Worm (Caenorhabditis elegans) whole organism, L4 larva: ENCODE results near the gene W10G6.1.

Experiments used
- F26F4.8 ChIP-seq: fragments of 200-800 bp; sonication (Bioruptor generic); conservative IDR thresholded peaks from 2 replicates; pipeline ENCODE4 v1.3.6; 2022; ENCODE audit warnings: missing genetic modification characterization, missing compliant biosample characterization
- F44E2.7 ChIP-seq: fragments of 200-800 bp; sonication (Bioruptor generic); IDR thresholded peaks from 2 replicates; pipeline ENCODE4 v2.1.2; 2022; ENCODE audit warnings: missing genetic modification characterization, missing compliant biosample characterization
- Y48G9A.11 ChIP-seq: fragments of 200-800 bp; sonication (Bioruptor generic); IDR thresholded peaks from 2 replicates; pipeline ENCODE4 v1.3.6; 2022; ENCODE audit warnings: missing genetic modification reagents, missing genetic modification characterization, missing compliant biosample characterization
- Y75B8A.6 ChIP-seq: fragments of 200-800 bp; sonication (Bioruptor generic); IDR thresholded peaks from 2 replicates; pipeline ENCODE4 v1.3.6; 2022; ENCODE audit warnings: missing genetic modification reagents, missing genetic modification characterization, missing compliant biosample characterization
- ZK337.2 ChIP-seq: fragments of 200-800 bp; sonication (Bioruptor generic); IDR thresholded peaks from 2 replicates; pipeline ENCODE4 v1.3.6; 2022; ENCODE audit warnings: missing genetic modification reagents, missing genetic modification characterization, missing compliant biosample characterization
- aha-1 ChIP-seq: fragments of 150-350 bp; peaks from one replicate; lab custom pipeline; 2014; ENCODE audit warnings: missing biosample characterization, missing genetic modification characterization
- ama-1 ChIP-seq: fragments of 150-350 bp; optimal IDR thresholded peaks from 2 replicates; lab custom pipeline; 2014; ENCODE audit warnings: inconsistent platforms, mixed read lengths
- arid-1 ChIP-seq: fragments of 200-800 bp; sonication (Bioruptor generic); conservative IDR thresholded peaks from 2 replicates; pipeline ENCODE4 v1.3.6; 2022; ENCODE audit warnings: missing genetic modification reagents, missing genetic modification characterization, missing compliant biosample characterization
- ceh-20 ChIP-seq: fragments of 200-800 bp; sonication (Bioruptor generic); IDR thresholded peaks from 2 replicates; pipeline ENCODE4 v1.3.6; 2022; ENCODE audit warnings: missing genetic modification reagents, missing genetic modification characterization, missing compliant biosample characterization
- ceh-28 ChIP-seq: fragments of 150-350 bp; optimal IDR thresholded peaks from 2 replicates; lab custom pipeline; 2014; ENCODE audit warnings: missing biosample characterization, missing genetic modification reagents, missing genetic modification characterization
- ceh-62 ChIP-seq: sonication (generic microtip); optimal IDR thresholded peaks from 2 replicates; lab custom pipeline; 2017; ENCODE audit warnings: missing biosample characterization, missing genetic modification characterization
- ces-1 ChIP-seq: fragments of 150-350 bp; sonication (generic microtip); optimal IDR thresholded peaks from 4 replicates; lab custom pipeline; 2014; ENCODE audit warnings: missing biosample characterization, missing genetic modification reagents, missing genetic modification characterization
- cey-2 ChIP-seq: sonication (generic microtip); optimal IDR thresholded peaks from 3 replicates; lab custom pipeline; 2017; ENCODE audit warnings: missing genetic modification characterization, mild to moderate bottlenecking, missing compliant biosample characterization, antibody characterized with exemption, borderline replicate concordance; ENCODE audit not compliant: insufficient read depth
- ctbp-1 ChIP-seq: fragments of 200-800 bp; sonication (Bioruptor generic); IDR thresholded peaks from 2 replicates; pipeline ENCODE4 v1.3.6; 2022; ENCODE audit warnings: missing genetic modification reagents, missing genetic modification characterization, missing compliant biosample characterization
- daf-19 ChIP-seq: fragments of 200-800 bp; sonication (Bioruptor generic); conservative IDR thresholded peaks from 2 replicates; pipeline ENCODE4 v1.3.6; 2022; ENCODE audit warnings: missing genetic modification characterization, missing compliant biosample characterization
- daf-8 ChIP-seq: fragments of 200-800 bp; sonication (Bioruptor generic); IDR thresholded peaks from 2 replicates; pipeline ENCODE4 v1.3.6; 2022; ENCODE audit warnings: missing genetic modification characterization, missing compliant biosample characterization
- dmd-8 ChIP-seq: fragments of 200-800 bp; sonication (Bioruptor generic); IDR thresholded peaks from 2 replicates; pipeline ENCODE4 v1.3.6; 2022; ENCODE audit warnings: missing genetic modification characterization, missing compliant biosample characterization
- duxl-1 ChIP-seq: sonication (generic microtip); optimal IDR thresholded peaks from 2 replicates; lab custom pipeline; 2016; ENCODE audit warnings: mild to moderate bottlenecking, missing genetic modification characterization, moderate library complexity, missing compliant biosample characterization; ENCODE audit not compliant: poor library complexity
- dve-1 ChIP-seq: sonication (generic microtip); optimal IDR thresholded peaks from 2 replicates; lab custom pipeline; 2017; ENCODE audit warnings: antibody characterized with exemption, mild to moderate bottlenecking, missing genetic modification characterization, missing compliant biosample characterization; ENCODE audit not compliant: insufficient read depth
- egl-43 ChIP-seq: fragments of 200-800 bp; sonication (Bioruptor generic); IDR thresholded peaks from 2 replicates; pipeline ENCODE4 v1.3.6; 2022; ENCODE audit warnings: missing genetic modification reagents, missing genetic modification characterization, missing compliant biosample characterization
- gei-8 ChIP-seq: fragments of 200-800 bp; sonication (Bioruptor generic); optimal IDR thresholded peaks from 2 replicates; lab custom pipeline; 2018; ENCODE audit warnings: mild to moderate bottlenecking, missing genetic modification characterization, missing compliant biosample characterization
- hif-1 ChIP-seq, 2 experiments: sonication (generic microtip); optimal IDR thresholded peaks; 2 replicates each; lab custom pipeline; 2016 to 2017; ENCODE audit warnings: missing compliant biosample characterization in 2 of 2, missing genetic modification characterization in 2 of 2, missing genetic modification reagents in 2 of 2, missing genotype in 2 of 2, mild to moderate bottlenecking in 1 of 2
- hlh-11 ChIP-seq: fragments of 200-800 bp; sonication (Bioruptor generic); optimal IDR thresholded peaks from 2 replicates; lab custom pipeline; 2018; ENCODE audit warnings: mild to moderate bottlenecking, missing genetic modification characterization, missing compliant biosample characterization
- hlh-30 ChIP-seq: sonication (generic microtip); optimal IDR thresholded peaks from 2 replicates; lab custom pipeline; 2017; ENCODE audit warnings: antibody characterized with exemption, mild to moderate bottlenecking, missing genetic modification characterization, missing compliant biosample characterization; ENCODE audit not compliant: insufficient read depth
- lim-7 ChIP-seq: fragments of 200-800 bp; sonication (Bioruptor generic); IDR thresholded peaks from 2 replicates; pipeline ENCODE4 v1.3.6; 2022; ENCODE audit warnings: missing genetic modification characterization, missing compliant biosample characterization
- lin-29 ChIP-seq: fragments of 200-800 bp; sonication (Bioruptor generic); IDR thresholded peaks from 2 replicates; pipeline ENCODE4 v1.3.6; 2022; ENCODE audit warnings: missing genetic modification reagents, missing genetic modification characterization, missing compliant biosample characterization
- lin-39 ChIP-seq: fragments of 150-350 bp; optimal IDR thresholded peaks from 2 replicates; lab custom pipeline; 2014; ENCODE audit warnings: missing biosample characterization, missing genetic modification reagents, missing genetic modification characterization
- lir-3 ChIP-seq: sonication (generic microtip); optimal IDR thresholded peaks from 2 replicates; lab custom pipeline; 2016; ENCODE audit warnings: mild to moderate bottlenecking, missing genetic modification characterization, missing compliant biosample characterization
- madf-5 ChIP-seq, 2 experiments: fragments of 200-800 bp; sonication (Bioruptor generic); IDR thresholded peaks; 2 replicates each; pipeline ENCODE4 v1.3.6; 2022; ENCODE audit warnings: missing compliant biosample characterization in 2 of 2, missing genetic modification characterization in 2 of 2
- mes-2 ChIP-seq: sonication (generic microtip); optimal IDR thresholded peaks from 2 replicates; lab custom pipeline; 2016; ENCODE audit warnings: missing genotype, mild to moderate bottlenecking, missing genetic modification characterization, missing compliant biosample characterization; ENCODE audit not compliant: poor library complexity, severe bottlenecking
- mxl-2 ChIP-seq: fragments of 200-800 bp; sonication (Bioruptor generic); conservative IDR thresholded peaks from 2 replicates; pipeline ENCODE4 v1.3.6; 2022; ENCODE audit warnings: missing genetic modification reagents, missing genetic modification characterization, missing compliant biosample characterization
- nhr-102 ChIP-seq: sonication (generic microtip); optimal IDR thresholded peaks from 2 replicates; lab custom pipeline; 2016; ENCODE audit warnings: mild to moderate bottlenecking, missing genetic modification characterization, moderate library complexity, missing compliant biosample characterization
- nhr-41 ChIP-seq: fragments of 200-800 bp; sonication (Bioruptor generic); IDR thresholded peaks from 2 replicates; pipeline ENCODE4 v1.3.6; 2022; ENCODE audit warnings: missing genetic modification reagents, missing genetic modification characterization, missing compliant biosample characterization
- saeg-2 ChIP-seq: fragments of 200-800 bp; sonication (Bioruptor generic); IDR thresholded peaks from 2 replicates; pipeline ENCODE4 v1.3.6; 2022; ENCODE audit warnings: missing genetic modification reagents, missing genetic modification characterization, missing compliant biosample characterization
- snpc-1.2 ChIP-seq: fragments of 200-800 bp; sonication (Bioruptor generic); IDR thresholded peaks from 2 replicates; pipeline ENCODE4 v1.3.6; 2022; ENCODE audit warnings: missing genetic modification reagents, missing genetic modification characterization, missing compliant biosample characterization
- spr-1 ChIP-seq: sonication (generic microtip); optimal IDR thresholded peaks from 2 replicates; lab custom pipeline; 2016; ENCODE audit warnings: mild to moderate bottlenecking, missing genetic modification characterization, missing compliant biosample characterization
- unc-62 ChIP-seq, 3 experiments: fragments of 150-350 bp in 1 of 3; sonication (generic microtip); optimal IDR thresholded peaks in 2 of 3; peaks in 1 of 3; 1 replicate in 1 of 3; 2 replicates in 2 of 3; lab custom pipeline; 2014 to 2017; ENCODE audit warnings: missing biosample characterization in 3 of 3, missing genetic modification characterization in 3 of 3, missing genetic modification reagents in 3 of 3, missing genotype in 1 of 3
- vab-7 ChIP-seq: fragments of 200-800 bp; sonication (Bioruptor generic); IDR thresholded peaks from 2 replicates; pipeline ENCODE4 v1.3.6; 2022; ENCODE audit warnings: missing genetic modification reagents, missing genetic modification characterization, missing compliant biosample characterization
- zip-11 ChIP-seq: fragments of 200-800 bp; sonication (Bioruptor generic); IDR thresholded peaks from 2 replicates; pipeline ENCODE4 v1.3.6; 2022; ENCODE audit warnings: missing genetic modification characterization, missing compliant biosample characterization
- ztf-11 ChIP-seq: fragments of 150-350 bp; optimal IDR thresholded peaks from 2 replicates; lab custom pipeline; 2014; ENCODE audit warnings: missing biosample characterization, missing genetic modification characterization
- ztf-7 ChIP-seq: fragments of 150-350 bp; optimal IDR thresholded peaks from 2 replicates; lab custom pipeline; 2014; ENCODE audit warnings: missing biosample characterization, missing genetic modification characterization

W10G6.1 gene

DNA sequence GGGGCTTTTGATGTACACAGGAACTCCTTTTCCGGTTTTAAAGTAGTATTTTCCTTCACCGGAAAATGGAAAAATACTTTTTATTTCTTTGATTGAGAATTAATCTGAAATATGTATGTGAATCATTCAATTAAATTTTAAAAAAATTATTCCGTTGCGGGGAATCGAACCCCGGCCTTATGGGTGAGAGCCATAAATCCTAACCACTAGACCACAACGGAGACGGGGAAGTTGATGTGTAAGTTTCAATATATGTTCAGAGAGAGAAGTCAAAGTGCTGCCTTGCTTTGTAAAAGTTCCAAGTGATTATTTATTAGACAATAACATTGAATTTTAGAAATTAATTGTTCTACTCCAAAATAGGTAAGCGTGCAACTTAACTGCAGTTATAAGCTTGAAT is 26.2 kb downstream of the W10G6.1 start (continued):
- TF ChIP-seq dve-1, result peak; percentile 65
- 0 out of 2 replicates have a peak, but pooled peaks have one; percentile 34 for TF ChIP-seq F44E2.7 (GFP tag; lab: Robert Waterston, UW)
- TF ChIP-seq lin-39 (tag; lab: Kevin White, UChicago), result no peak
- TF ChIP-seq mes-2 (tag; lab: Kevin White, UChicago), result peak; percentile 65
- TF ChIP-seq ces-1, result no peak
- peak in 1 of 2 experiments; percentile 81 for TF ChIP-seq unc-62 (GFP tag; optimal IDR thresholded peaks at IDR 0.05 in 1 of 2; lab: Kevin White, UChicago)
- no peak for TF ChIP-seq unc-62 (tag; optimal IDR thresholded peaks at IDR 0.05; lab: Kevin White, UChicago)
- peak; percentile 86 for TF ChIP-seq lim-7 (GFP tag; lab: Robert Waterston, UW)
- TF ChIP-seq lir-3 (tag; lab: Kevin White, UChicago), result peak; percentile 49
- peak; percentile 61 for TF ChIP-seq aha-1
- peak; percentile 52; the same call in 1 of the 2 replicates for TF ChIP-seq saeg-2
- peak; percentile 50 for TF ChIP-seq hlh-30 (tag; lab: Kevin White, UChicago)
- TF ChIP-seq ama-1, result no peak
- no peak for TF ChIP-seq ceh-28 (tag; lab: Kevin White, UChicago)
- peak; percentile 68; the same call in 1 of the 2 replicates for TF ChIP-seq F26F4.8 (GFP tag; lab: Robert Waterston, UW)
- peak; percentile 75 for TF ChIP-seq snpc-1.2
- peak; percentile 86 for TF ChIP-seq vab-7 (GFP tag; lab: Robert Waterston, UW)
- peak; percentile 43 for TF ChIP-seq hlh-11 (tag; lab: Kevin White, UChicago)
- TF ChIP-seq daf-19 (GFP tag; lab: Robert Waterston, UW), result 0 out of 2 replicates have a peak, but pooled peaks have one; percentile 61
- TF ChIP-seq zip-11 (GFP tag; lab: Robert Waterston, UW), result 0 out of 2 replicates have a peak, but pooled peaks have one; percentile 51
- TF ChIP-seq ctbp-1 (GFP tag; lab: Robert Waterston, UW), result peak; percentile 63
- TF ChIP-seq madf-5 (GFP tag; IDR thresholded peaks at IDR 0.05; lab: Robert Waterston, UW), result peak in 1 of 2 experiments; percentile 73; a peak in 1 of 4 replicates
- TF ChIP-seq ceh-20 (GFP tag; lab: Robert Waterston, UW), result peak; percentile 22; the same call in 1 of the 2 replicates
- no peak for TF ChIP-seq daf-8 (GFP tag; lab: Robert Waterston, UW)
- TF ChIP-seq mxl-2 (GFP tag; lab: Robert Waterston, UW), result 0 out of 2 replicates have a peak, but pooled peaks have one; percentile 21
- peak; percentile 80 for TF ChIP-seq arid-1 (GFP tag; lab: Robert Waterston, UW)
- no peak for TF ChIP-seq ceh-62
- TF ChIP-seq lin-29 (GFP tag; lab: Robert Waterston, UW), result no peak
- 0 out of 2 replicates have a peak, but pooled peaks have one; percentile 78 for TF ChIP-seq Y75B8A.6 (GFP tag; lab: Robert Waterston, UW)
- no peak for TF ChIP-seq ztf-11 (tag; lab: Kevin White, UChicago)
- TF ChIP-seq dmd-8, result peak; percentile 70; the same call in 1 of the 2 replicates
- peak in 1 of 2 experiments; percentile 4 for TF ChIP-seq hif-1 (tag; optimal IDR thresholded peaks at IDR 0.05; lab: Kevin White, UChicago)
- TF ChIP-seq cey-2 (tag; lab: Kevin White, UChicago), result no peak
- peak; percentile 53 for TF ChIP-seq gei-8 (GFP tag; lab: Kevin White, UChicago)
- peak; percentile 34; the same call in 1 of the 2 replicates for TF ChIP-seq nhr-41 (GFP tag; lab: Robert Waterston, UW)
- peak; percentile 46; the same call in 1 of the 2 replicates for TF ChIP-seq ZK337.2 (GFP tag; lab: Robert Waterston, UW)
- TF ChIP-seq ztf-7 (tag; lab: Kevin White, UChicago), result peak; percentile 18
- peak; percentile 4 for TF ChIP-seq spr-1
- peak; percentile 53 for TF ChIP-seq duxl-1 (tag; lab: Kevin White, UChicago)
- TF ChIP-seq nhr-102 (tag; lab: Kevin White, UChicago), result peak; percentile 27
- 0 out of 2 replicates have a peak, but pooled peaks have one; percentile 52 for TF ChIP-seq Y48G9A.11 (GFP tag; lab: Robert Waterston, UW)
- peak; percentile 83 for TF ChIP-seq egl-43 (GFP tag; lab: Robert Waterston, UW)
